Worm (Caenorhabditis elegans) whole organism, L4/young adult: Measurements from ENCODE around the gene uggt-1.

ENCODE experiments used
- dao-5 ChIP-seq: sonication (generic microtip); optimal IDR thresholded peaks from 2 replicates; lab custom pipeline; 2016; ENCODE audit warnings: missing genotype, missing genetic modification characterization, moderate library complexity, missing compliant biosample characterization
- him-1 ChIP-seq: sonication (generic microtip); optimal IDR thresholded peaks from 2 replicates; lab custom pipeline; 2016; ENCODE audit warnings: missing genotype, missing genetic modification reagents, missing genetic modification characterization, missing compliant biosample characterization

ce11 chrX:7452606-7453005 lies 48.2 kb downstream of the uggt-1 start:
- no peak for TF ChIP-seq him-1 (tag; lab: Kevin White, UChicago)
- TF ChIP-seq dao-5 (tag; lab: Kevin White, UChicago), result no peak
